Worm (Caenorhabditis elegans) whole organism, L1 larva: ENCODE data around the gene F10C2.5.

Experiments used
- C16A3.4 ChIP-seq: fragments of 150-350 bp; optimal IDR thresholded peaks from 2 replicates; lab custom pipeline; 2014; ENCODE audit warnings: missing biosample characterization, missing genetic modification characterization
- Y116A8C.19 ChIP-seq: sonication (generic microtip); optimal IDR thresholded peaks from 2 replicates; lab custom pipeline; 2016; ENCODE audit warnings: missing compliant biosample characterization, missing genetic modification characterization, borderline replicate concordance
- blmp-1 ChIP-seq: fragments of 150-350 bp; optimal IDR thresholded peaks from 2 replicates; lab custom pipeline; 2014; ENCODE audit warnings: missing biosample characterization, missing genetic modification characterization
- ceh-90 ChIP-seq: sonication (generic microtip); optimal IDR thresholded peaks from 2 replicates; lab custom pipeline; 2016; ENCODE audit warnings: missing genetic modification characterization, missing compliant biosample characterization
- ces-1 ChIP-seq: fragments of 150-350 bp; optimal IDR thresholded peaks from 2 replicates; lab custom pipeline; 2014; ENCODE audit warnings: missing biosample characterization, missing genetic modification reagents, missing genetic modification characterization
- dpl-1 ChIP-seq, 3 experiments: fragments of 150-350 bp in 2 of 3; sonication (generic microtip) in 1 of 3; optimal IDR thresholded peaks; 2 replicates each; lab custom pipeline; 2014 to 2017; ENCODE audit warnings: missing biosample characterization in 3 of 3, missing genetic modification characterization in 3 of 3, missing genetic modification reagents in 3 of 3
- efl-3 ChIP-seq: fragments of 200-800 bp; sonication (Bioruptor generic); optimal IDR thresholded peaks from 2 replicates; lab custom pipeline; 2018; ENCODE audit warnings: mild to moderate bottlenecking, missing genetic modification characterization, missing compliant biosample characterization
- egl-27 ChIP-seq, 2 experiments: fragments of 150-350 bp in 1 of 2; sonication (generic microtip); optimal IDR thresholded peaks; 3 replicates each; lab custom pipeline; 2017 to 2018; ENCODE audit warnings: missing biosample characterization in 2 of 2, missing genetic modification characterization in 2 of 2, missing genetic modification reagents in 2 of 2
- elt-2 ChIP-seq: sonication (generic microtip); optimal IDR thresholded peaks from 2 replicates; lab custom pipeline; 2016; ENCODE audit warnings: missing genetic modification characterization, mild to moderate bottlenecking, inconsistent platforms, missing compliant biosample characterization, missing genetic modification reagents
- elt-3 ChIP-seq, 6 experiments: fragments of 150-350 bp in 1 of 6; sonication (generic microtip); optimal IDR thresholded peaks; 2 replicates each; lab custom pipeline; 2017 to 2018; ENCODE audit warnings: missing biosample characterization in 6 of 6, missing genetic modification characterization in 6 of 6, inconsistent platforms in 1 of 6
- fkh-10 ChIP-seq: sonication (generic microtip); optimal IDR thresholded peaks from 2 replicates; lab custom pipeline; 2017; ENCODE audit warnings: missing biosample characterization, missing genetic modification reagents, missing genetic modification characterization
- fkh-8 ChIP-seq: sonication (generic microtip); optimal IDR thresholded peaks from 2 replicates; lab custom pipeline; 2016; ENCODE audit warnings: mild to moderate bottlenecking, missing genetic modification characterization, missing compliant biosample characterization
- hlh-17 ChIP-seq: fragments of 200-800 bp; sonication (Bioruptor generic); optimal IDR thresholded peaks from 2 replicates; lab custom pipeline; 2018; ENCODE audit warnings: missing genetic modification characterization, mild to moderate bottlenecking, missing compliant biosample characterization, moderate library complexity, borderline replicate concordance
- isw-1 ChIP-seq: fragments of 200-800 bp; sonication (Bioruptor generic); IDR thresholded peaks from 2 replicates; pipeline ENCODE4 v1.3.6; 2022; ENCODE audit warnings: missing genetic modification characterization, missing compliant biosample characterization
- jun-1 ChIP-seq: fragments of 150-350 bp; optimal IDR thresholded peaks from 2 replicates; lab custom pipeline; 2014; ENCODE audit warnings: missing biosample characterization, missing genetic modification reagents, missing genetic modification characterization
- lin-14 ChIP-seq: fragments of 200-800 bp; sonication (Bioruptor generic); optimal IDR thresholded peaks from 2 replicates; lab custom pipeline; 2018; ENCODE audit warnings: mild to moderate bottlenecking, missing genetic modification characterization, moderate library complexity, missing compliant biosample characterization
- lin-15B ChIP-seq: fragments of 150-350 bp; sonication (generic microtip); optimal IDR thresholded peaks from 3 replicates; lab custom pipeline; 2014; ENCODE audit warnings: missing biosample characterization, missing genetic modification characterization
- lin-35 ChIP-seq, 2 experiments: fragments of 150-350 bp; optimal IDR thresholded peaks; 2 replicates each; lab custom pipeline; 2014; ENCODE audit warnings: missing biosample characterization in 2 of 2, missing genetic modification characterization in 2 of 2, missing genetic modification reagents in 2 of 2
- lin-39 ChIP-seq: fragments of 150-350 bp; optimal IDR thresholded peaks from 2 replicates; lab custom pipeline; 2014; ENCODE audit warnings: missing biosample characterization, missing genetic modification reagents, missing genetic modification characterization
- lsy-2 ChIP-seq, 2 experiments: fragments of 150-350 bp; optimal IDR thresholded peaks; 2 replicates each; lab custom pipeline; 2014; ENCODE audit warnings: missing biosample characterization in 2 of 2, missing genetic modification characterization in 2 of 2
- mab-9 ChIP-seq: fragments of 200-800 bp; sonication (Bioruptor generic); IDR thresholded peaks from 2 replicates; pipeline ENCODE4 v1.3.6; 2022; ENCODE audit warnings: missing genetic modification reagents, missing genetic modification characterization, missing compliant biosample characterization
- mep-1 ChIP-seq: fragments of 150-350 bp; optimal IDR thresholded peaks from 2 replicates; lab custom pipeline; 2014; ENCODE audit warnings: missing biosample characterization, missing genetic modification characterization
- nhr-11 ChIP-seq: fragments of 150-350 bp; optimal IDR thresholded peaks from 2 replicates; lab custom pipeline; 2014; ENCODE audit warnings: missing biosample characterization, missing genetic modification characterization
- nhr-12 ChIP-seq: sonication (generic microtip); optimal IDR thresholded peaks from 2 replicates; lab custom pipeline; 2017; ENCODE audit warnings: missing biosample characterization, missing genetic modification characterization
- nhr-19 ChIP-seq: fragments of 200-800 bp; sonication (Bioruptor generic); conservative IDR thresholded peaks from 2 replicates; pipeline ENCODE4 v1.3.6; 2022; ENCODE audit warnings: missing genetic modification characterization, missing compliant biosample characterization
- nhr-20 ChIP-seq: sonication (generic microtip); optimal IDR thresholded peaks from 2 replicates; lab custom pipeline; 2016; ENCODE audit warnings: mild to moderate bottlenecking, missing genetic modification characterization, missing compliant biosample characterization
- nhr-47 ChIP-seq: sonication (generic microtip); optimal IDR thresholded peaks from 2 replicates; lab custom pipeline; 2016; ENCODE audit warnings: mild to moderate bottlenecking, missing genetic modification characterization, moderate library complexity, missing compliant biosample characterization
- nhr-71 ChIP-seq: sonication (generic microtip); optimal IDR thresholded peaks from 2 replicates; lab custom pipeline; 2016; ENCODE audit warnings: mild to moderate bottlenecking, missing genetic modification characterization, moderate library complexity, missing compliant biosample characterization
- nhr-76 ChIP-seq: sonication (generic microtip); optimal IDR thresholded peaks from 2 replicates; lab custom pipeline; 2017; ENCODE audit warnings: missing biosample characterization, missing genetic modification characterization
- nhr-77 ChIP-seq: fragments of 150-350 bp; optimal IDR thresholded peaks from 2 replicates; lab custom pipeline; 2014; ENCODE audit warnings: missing biosample characterization, missing genetic modification characterization
- nhr-85 ChIP-seq: sonication (generic microtip); peaks from one replicate; lab custom pipeline; 2016; ENCODE audit warnings: missing genetic modification characterization, inconsistent platforms, missing compliant biosample characterization
- nhr-90 ChIP-seq: sonication (generic microtip); optimal IDR thresholded peaks from 2 replicates; lab custom pipeline; 2016; ENCODE audit warnings: mild to moderate bottlenecking, missing genetic modification characterization, missing compliant biosample characterization; ENCODE audit not compliant: poor library complexity
- pqm-1 ChIP-seq: sonication (generic microtip); optimal IDR thresholded peaks from 3 replicates; lab custom pipeline; 2017; ENCODE audit warnings: missing biosample characterization, missing genetic modification characterization
- rnt-1 ChIP-seq: sonication (generic microtip); optimal IDR thresholded peaks from 2 replicates; lab custom pipeline; 2016; ENCODE audit warnings: mild to moderate bottlenecking, missing genetic modification characterization, moderate library complexity, missing compliant biosample characterization
- skn-1 ChIP-seq: fragments of 150-350 bp; optimal IDR thresholded peaks from 2 replicates; lab custom pipeline; 2014; ENCODE audit warnings: missing biosample characterization, missing genetic modification characterization
- snu-23 ChIP-seq: sonication (generic microtip); optimal IDR thresholded peaks from 2 replicates; lab custom pipeline; 2016; ENCODE audit warnings: missing genetic modification characterization, missing compliant biosample characterization
- tbx-2 ChIP-seq: sonication (generic microtip); optimal IDR thresholded peaks from 2 replicates; lab custom pipeline; 2016; ENCODE audit warnings: missing genetic modification characterization, missing compliant biosample characterization
- unc-30 ChIP-seq: sonication (generic microtip); optimal IDR thresholded peaks from 2 replicates; lab custom pipeline; 2017; ENCODE audit warnings: missing biosample characterization, missing genetic modification characterization
- unc-62 ChIP-seq: fragments of 150-350 bp; optimal IDR thresholded peaks from 2 replicates; lab custom pipeline; 2014; ENCODE audit warnings: missing biosample characterization, missing genetic modification reagents, missing genetic modification characterization
- unc-98 ChIP-seq: fragments of 200-800 bp; sonication (Bioruptor generic); IDR thresholded peaks from 2 replicates; pipeline ENCODE4 v1.3.6; 2022; ENCODE audit warnings: missing genetic modification characterization, missing compliant biosample characterization
- ztf-11 ChIP-seq, 2 experiments: sonication (generic microtip); optimal IDR thresholded peaks; 2 replicates each; lab custom pipeline; 2016 to 2017; ENCODE audit warnings: missing genetic modification characterization in 2 of 2, missing biosample characterization in 1 of 2, missing compliant biosample characterization in 1 of 2
- ztf-4 ChIP-seq: fragments of 150-350 bp; optimal IDR thresholded peaks from 2 replicates; lab custom pipeline; 2014; ENCODE audit warnings: missing biosample characterization, missing genetic modification characterization

The F10C2.5 gene

ce11 chrV:12084216-12084615, 39.0 kb downstream of the F10C2.5 start, which contains the start of gene R07B7.8:
TSS of gene R07B7.8 (minus strand) at chrV:12084316.
- peak; percentile 8 for TF ChIP-seq elt-2 (tag; lab: Kevin White, UChicago)
- TF ChIP-seq rnt-1 (tag; lab: Kevin White, UChicago): no peak

ce11 chrV:12085867-12086634, 40.8 kb downstream of the F10C2.5 start:
- TF ChIP-seq elt-3 (tag; optimal IDR thresholded peaks at IDR 0.05; lab: Kevin White, UChicago): peak; percentile 75 to 98 (median 94)
- peak; percentile 3 for TF ChIP-seq lin-14 (GFP tag; lab: Kevin White, UChicago)
- no peak for TF ChIP-seq nhr-71 (tag; lab: Kevin White, UChicago)
- peak; percentile 63 for TF ChIP-seq elt-2 (tag; lab: Kevin White, UChicago)
- no peak for TF ChIP-seq isw-1
- TF ChIP-seq nhr-85: peak; percentile 6

ce11 chrV:12086934-12087333, 41.7 kb downstream of the F10C2.5 start, which contains the start of gene gana-1:
TSS of gene gana-1 (plus strand) at chrV:12087234.
- TF ChIP-seq nhr-47 (no peak), lin-15B (no peak), nhr-85 (no peak), egl-27 (tag; optimal IDR thresholded peaks at IDR 0.05; lab: Kevin White, UChicago) (no peak), jun-1 (tag; lab: Kevin White, UChicago) (no peak), unc-30 (tag; lab: Kevin White, UChicago) (no peak)

- TF ChIP-seq snu-23 (GFP tag; lab: Kevin White, UChicago): no peak
- no peak for TF ChIP-seq ces-1
- TF ChIP-seq lin-15B: no peak
- no peak for TF ChIP-seq rnt-1 (tag; lab: Kevin White, UChicago)
- no peak for TF ChIP-seq dpl-1 (GFP tag; optimal IDR thresholded peaks at IDR 0.05; lab: Kevin White, UChicago)
- no peak for TF ChIP-seq ztf-4 (tag; lab: Kevin White, UChicago)
- no peak for TF ChIP-seq ztf-11 (tag; optimal IDR thresholded peaks at IDR 0.05; lab: Kevin White, UChicago)
- no peak for TF ChIP-seq efl-3
- no peak for TF ChIP-seq nhr-76 (tag; lab: Kevin White, UChicago)
- no peak for TF ChIP-seq nhr-11 (tag; lab: Kevin White, UChicago)
- TF ChIP-seq isw-1: no peak
- TF ChIP-seq unc-62 (GFP tag; lab: Kevin White, UChicago): no peak
- TF ChIP-seq elt-2 (tag; lab: Kevin White, UChicago): no peak
- TF ChIP-seq ceh-90 (tag; lab: Kevin White, UChicago): no peak
- TF ChIP-seq hlh-17 (GFP tag; lab: Kevin White, UChicago): no peak
- TF ChIP-seq fkh-8 (tag; lab: Kevin White, UChicago): no peak
These were observed 43.5 kb downstream of the F10C2.5 start, which contains the start of gene R07B7.12 for ce11 chrV:12088773-12089172. TSS of gene R07B7.12 (plus strand) at chrV:12089073.

ce11 chrV:12091759-12092158, 46.5 kb downstream of the F10C2.5 start, which contains the start of gene nhr-206:
TSS of gene nhr-206 (plus strand) at chrV:12092006.
- no peak for TF ChIP-seq fkh-10 (GFP tag; lab: Kevin White, UChicago)
- TF ChIP-seq nhr-12: no peak
- peak; percentile 9 for TF ChIP-seq tbx-2 (tag; lab: Kevin White, UChicago)
- peak in 1 of 2 experiments; percentile 11 for TF ChIP-seq lsy-2 (tag; optimal IDR thresholded peaks at IDR 0.05; lab: Kevin White, UChicago)
- no peak for TF ChIP-seq nhr-77
- no peak for TF ChIP-seq unc-30 (tag; lab: Kevin White, UChicago)
- no peak for TF ChIP-seq unc-98 (GFP tag; lab: Robert Waterston, UW)
- TF ChIP-seq ztf-4 (tag; lab: Kevin White, UChicago): no peak
- peak; percentile 21; the same call in 1 of the 2 replicates for TF ChIP-seq nhr-19 (GFP tag; lab: Robert Waterston, UW)
- peak; percentile 47 for TF ChIP-seq nhr-71 (tag; lab: Kevin White, UChicago)
- TF ChIP-seq mep-1: peak; percentile 18
- peak; percentile 45 for TF ChIP-seq blmp-1
- peak; percentile 70 for TF ChIP-seq nhr-20 (tag; lab: Kevin White, UChicago)
- TF ChIP-seq Y116A8C.19: no peak
- TF ChIP-seq C16A3.4 (tag; lab: Kevin White, UChicago): no peak
- TF ChIP-seq nhr-90 (tag; lab: Kevin White, UChicago): peak; percentile 11
- peak; percentile 22 for TF ChIP-seq elt-2 (tag; lab: Kevin White, UChicago)
- TF ChIP-seq lin-35 (GFP tag; optimal IDR thresholded peaks at IDR 0.05; lab: Kevin White, UChicago): peak in 1 of 2 experiments; percentile 58
- no peak for TF ChIP-seq pqm-1 (tag; lab: Kevin White, UChicago)
- TF ChIP-seq lin-39: no peak
- TF ChIP-seq nhr-85: peak; percentile 77
- TF ChIP-seq mab-9 (GFP tag; lab: Robert Waterston, UW): no peak
- TF ChIP-seq snu-23 (GFP tag; lab: Kevin White, UChicago): peak; percentile 52
- peak; percentile 10 for TF ChIP-seq skn-1 (tag; lab: Kevin White, UChicago)
